Worm (Caenorhabditis elegans): ENCODE measurements around the gene F17C11.22.
A peak's percentile ranks its signal among the peaks of the same experiment; 100 is the strongest.

F17C11.22 gene

ce11 chrV:10970070-10970469, at the start of gene F17C11.22:
TSS of gene F17C11.22 (minus strand) at chrV:10970170.
- TF ChIP-seq ceh-16 (tag; optimal IDR thresholded peaks at IDR 0.05) (no peak), nhr-11 (tag; optimal IDR thresholded peaks at IDR 0.05) (no peak), skn-1 (tag; optimal IDR thresholded peaks at IDR 0.05) (no peak), ztf-4 (tag; optimal IDR thresholded peaks at IDR 0.05) (no peak)

ce11 chrV:11016846-11017553, 47.0 kb upstream of the F17C11.22 start:
- no peak for TF ChIP-seq alr-1 (tag; optimal IDR thresholded peaks at IDR 0.05)
- no peak for TF ChIP-seq ztf-1 (GFP tag; conservative IDR thresholded peaks at IDR 0.05)
- no peak for TF ChIP-seq nhr-10 (tag; optimal IDR thresholded peaks at IDR 0.05)
- TF ChIP-seq egl-27 (tag; optimal IDR thresholded peaks at IDR 0.05), result no peak
- no peak for TF ChIP-seq skn-1 (tag; optimal IDR thresholded peaks at IDR 0.05)
- no peak for TF ChIP-seq lin-13 (GFP tag; optimal IDR thresholded peaks at IDR 0.05)
- TF ChIP-seq sma-3 (GFP tag; optimal IDR thresholded peaks at IDR 0.05), result peak; percentile 57
- TF ChIP-seq nhr-21 (tag; optimal IDR thresholded peaks at IDR 0.05), result no peak
- no peak for TF ChIP-seq gmeb-1 (tag; optimal IDR thresholded peaks at IDR 0.05)
- TF ChIP-seq ZK546.5 (tag; optimal IDR thresholded peaks at IDR 0.05), result no peak
- TF ChIP-seq sem-4 (tag; optimal IDR thresholded peaks at IDR 0.05), result no peak
- no peak for TF ChIP-seq aly-2 (tag; optimal IDR thresholded peaks at IDR 0.05)
- peak; percentile 69 for TF ChIP-seq sma-9 (GFP tag; optimal IDR thresholded peaks at IDR 0.05)
- TF ChIP-seq sma-9 (tag; optimal IDR thresholded peaks at IDR 0.05), result no peak
- no peak for TF ChIP-seq nhr-12 (tag; optimal IDR thresholded peaks at IDR 0.05)

ce11 chrV:11014758-11015157, 44.8 kb upstream of the F17C11.22 start:
- TF ChIP-seq nhr-12 (tag; optimal IDR thresholded peaks at IDR 0.05), result no peak
- TF ChIP-seq skn-1 (tag; optimal IDR thresholded peaks at IDR 0.05), result no peak
- no peak for TF ChIP-seq nhr-77 (tag; optimal IDR thresholded peaks at IDR 0.05)
- no peak for TF ChIP-seq unc-55 (GFP tag; optimal IDR thresholded peaks at IDR 0.05)
- no peak for TF ChIP-seq elt-1 (tag; optimal IDR thresholded peaks at IDR 0.05)
- no peak for TF ChIP-seq crh-2 (tag; optimal IDR thresholded peaks at IDR 0.05)
- TF ChIP-seq nhr-237 (tag; optimal IDR thresholded peaks at IDR 0.05), result no peak
- no peak for TF ChIP-seq nhr-6 (tag; optimal IDR thresholded peaks at IDR 0.05)
- TF ChIP-seq ztf-1 (GFP tag; conservative IDR thresholded peaks at IDR 0.05), result no peak
- no peak for TF ChIP-seq ceh-16 (tag; optimal IDR thresholded peaks at IDR 0.05)
- TF ChIP-seq egl-27 (tag; optimal IDR thresholded peaks at IDR 0.05), result no peak
- no peak for TF ChIP-seq peb-1 (tag; optimal IDR thresholded peaks at IDR 0.05)
- no peak for TF ChIP-seq lin-11 (tag; optimal IDR thresholded peaks at IDR 0.05)
- no peak for TF ChIP-seq snpc-4 (tag; optimal IDR thresholded peaks at IDR 0.05)
- TF ChIP-seq sma-3 (GFP tag; optimal IDR thresholded peaks at IDR 0.05), result no peak
- TF ChIP-seq fos-1 (tag; optimal IDR thresholded peaks at IDR 0.05), result no peak
- TF ChIP-seq gmeb-1 (tag; optimal IDR thresholded peaks at IDR 0.05), result no peak
- no peak for TF ChIP-seq F13H6.1 (tag; optimal IDR thresholded peaks at IDR 0.05)
- TF ChIP-seq nhr-25 (tag; optimal IDR thresholded peaks at IDR 0.05), result no peak

- TF ChIP-seq unc-62 (GFP tag; optimal IDR thresholded peaks at IDR 0.05) (no peak), crh-2 (tag; optimal IDR thresholded peaks at IDR 0.05) (no peak), unc-55 (GFP tag; optimal IDR thresholded peaks at IDR 0.05) (no peak), elt-1 (tag; optimal IDR thresholded peaks at IDR 0.05) (no peak), peb-1 (tag; optimal IDR thresholded peaks at IDR 0.05) (no peak), dmd-4 (tag; optimal IDR thresholded peaks at IDR 0.05) (no peak), sma-3 (GFP tag; optimal IDR thresholded peaks at IDR 0.05) (no peak), nhr-12 (tag; optimal IDR thresholded peaks at IDR 0.05) (no peak), R02D3.7 (tag; optimal IDR thresholded peaks at IDR 0.05) (no peak), ztf-4 (tag; optimal IDR thresholded peaks at IDR 0.05) (no peak)
Observed at ce11 chrV:11013179-11013578, 43.2 kb upstream of the F17C11.22 start.

ce11 chrV:11012419-11012818, 42.4 kb upstream of the F17C11.22 start, which contains the start of gene C13G3.1:
TSS of gene C13G3.1 (minus strand) at chrV:11012465.
- TF ChIP-seq sem-4 (tag; optimal IDR thresholded peaks at IDR 0.05) (no peak), mbf-1 (tag; optimal IDR thresholded peaks at IDR 0.05) (no peak), skn-1 (tag; optimal IDR thresholded peaks at IDR 0.05) (no peak), nhr-21 (tag; optimal IDR thresholded peaks at IDR 0.05) (no peak), fos-1 (tag; optimal IDR thresholded peaks at IDR 0.05) (no peak), aly-2 (tag; optimal IDR thresholded peaks at IDR 0.05) (no peak), sma-9 (GFP tag; optimal IDR thresholded peaks at IDR 0.05) (no peak), sma-9 (tag; optimal IDR thresholded peaks at IDR 0.05) (no peak), ztf-1 (GFP tag; conservative IDR thresholded peaks at IDR 0.05) (no peak), elt-1 (tag; optimal IDR thresholded peaks at IDR 0.05) (no peak), gmeb-1 (tag; optimal IDR thresholded peaks at IDR 0.05) (no peak), unc-55 (GFP tag; optimal IDR thresholded peaks at IDR 0.05) (no peak), ztf-11 (tag; optimal IDR thresholded peaks at IDR 0.05) (no peak), nhr-77 (tag; optimal IDR thresholded peaks at IDR 0.05) (no peak), blmp-1 (tag; optimal IDR thresholded peaks at IDR 0.05; ENCODE audit: insufficient read depth) (no peak), unc-62 (GFP tag; optimal IDR thresholded peaks at IDR 0.05) (no peak), nhr-129 (tag; optimal IDR thresholded peaks at IDR 0.05) (no peak), mab-5 (tag; optimal IDR thresholded peaks at IDR 0.05) (no peak), nhr-25 (tag; optimal IDR thresholded peaks at IDR 0.05) (no peak), nhr-11 (tag; optimal IDR thresholded peaks at IDR 0.05) (no peak), ZK546.5 (tag; optimal IDR thresholded peaks at IDR 0.05) (no peak)

All from whole organism, L2 larva.